Worm (Caenorhabditis elegans) whole organism, young adult: Measurements from ENCODE around the gene gplb-1.

Source experiments
- B0035.1 ChIP-seq: sonication (generic microtip); optimal IDR thresholded peaks from 2 replicates; lab custom pipeline; 2016; ENCODE audit warnings: missing genetic modification characterization, mild to moderate bottlenecking, missing compliant biosample characterization, missing genotype, missing genetic modification reagents
- B0336.3 ChIP-seq: fragments of 200-800 bp; sonication (Bioruptor generic); IDR thresholded peaks from 2 replicates; pipeline ENCODE4 v1.3.6; 2022; ENCODE audit warnings: missing genetic modification characterization, missing compliant biosample characterization
- C17E4.6 ChIP-seq: fragments of 200-800 bp; sonication (Bioruptor generic); IDR thresholded peaks from 2 replicates; pipeline ENCODE4 v1.3.6; 2022; ENCODE audit warnings: missing genetic modification reagents, missing genetic modification characterization, missing compliant biosample characterization
- D2030.7 ChIP-seq: fragments of 200-800 bp; sonication (Bioruptor generic); IDR thresholded peaks from 2 replicates; pipeline ENCODE4 v1.3.6; 2022; ENCODE audit warnings: missing genetic modification reagents, missing genetic modification characterization, missing compliant biosample characterization
- F23B12.7 ChIP-seq: sonication (generic microtip); optimal IDR thresholded peaks from 2 replicates; lab custom pipeline; 2017; ENCODE audit warnings: missing genetic modification characterization, mild to moderate bottlenecking, missing compliant biosample characterization, antibody characterized with exemption, moderate library complexity; ENCODE audit not compliant: insufficient read depth
- F49E8.2 ChIP-seq: sonication (generic microtip); optimal IDR thresholded peaks from 3 replicates; lab custom pipeline; 2017; ENCODE audit warnings: missing genetic modification characterization, mild to moderate bottlenecking, missing compliant biosample characterization, antibody characterized with exemption, moderate library complexity; ENCODE audit not compliant: insufficient read depth
- K11D2.4 ChIP-seq: fragments of 200-800 bp; sonication (Bioruptor generic); IDR thresholded peaks from 2 replicates; pipeline ENCODE4 v1.3.6; 2022; ENCODE audit warnings: missing genetic modification reagents, missing genetic modification characterization, missing compliant biosample characterization
- T07F8.4 ChIP-seq: sonication (generic microtip); optimal IDR thresholded peaks from 2 replicates; lab custom pipeline; 2016; ENCODE audit warnings: mild to moderate bottlenecking, missing genetic modification characterization, moderate library complexity, missing compliant biosample characterization
- Y53F4B.3 ChIP-seq: fragments of 200-800 bp; sonication (Bioruptor generic); IDR thresholded peaks from 2 replicates; pipeline ENCODE4 v1.3.6; 2022; ENCODE audit warnings: missing genetic modification reagents, missing genetic modification characterization, missing compliant biosample characterization
- Y67H2A.10 ChIP-seq: fragments of 200-800 bp; sonication (Bioruptor generic); conservative IDR thresholded peaks from 2 replicates; pipeline ENCODE4 v1.3.6; 2022; ENCODE audit warnings: missing genetic modification reagents, missing genetic modification characterization, missing compliant biosample characterization
- Y79H2A.3 ChIP-seq: fragments of 200-800 bp; sonication (Bioruptor generic); conservative IDR thresholded peaks from 2 replicates; pipeline ENCODE4 v1.3.6; 2022; ENCODE audit warnings: missing genetic modification reagents, missing genetic modification characterization, missing compliant biosample characterization
- aptf-3 ChIP-seq: fragments of 200-800 bp; sonication (Bioruptor generic); IDR thresholded peaks from 2 replicates; pipeline ENCODE4 v1.3.6; 2022; ENCODE audit warnings: missing genetic modification characterization, missing compliant biosample characterization
- athp-1 ChIP-seq: sonication (generic microtip); optimal IDR thresholded peaks from 2 replicates; lab custom pipeline; 2017; ENCODE audit warnings: mild to moderate bottlenecking, missing genetic modification characterization, missing compliant biosample characterization
- attf-5 ChIP-seq: fragments of 200-800 bp; sonication (Bioruptor generic); optimal IDR thresholded peaks from 2 replicates; lab custom pipeline; 2018; ENCODE audit warnings: mild to moderate bottlenecking, missing genetic modification characterization, missing compliant biosample characterization
- ccch-3 ChIP-seq: fragments of 200-800 bp; sonication (Bioruptor generic); optimal IDR thresholded peaks from 2 replicates; lab custom pipeline; 2018; ENCODE audit warnings: mild to moderate bottlenecking, missing genetic modification characterization, missing compliant biosample characterization
- cebp-1 ChIP-seq, 2 experiments: fragments of 200-800 bp in 1 of 2; sonication (Bioruptor generic) in 1 of 2; sonication (generic microtip) in 1 of 2; IDR thresholded peaks in 1 of 2; optimal IDR thresholded peaks in 1 of 2; 2 replicates each; pipeline versions ENCODE4 v1.3.6 to Lab custom; 2017 to 2022; ENCODE audit warnings: missing compliant biosample characterization in 2 of 2, missing genetic modification characterization in 2 of 2, mild to moderate bottlenecking in 1 of 2, missing genetic modification reagents in 1 of 2, moderate library complexity in 1 of 2
- ceh-100 ChIP-seq: fragments of 200-800 bp; sonication (Bioruptor generic); IDR thresholded peaks from 2 replicates; pipeline ENCODE4 v1.3.6; 2022; ENCODE audit warnings: missing genetic modification reagents, missing genetic modification characterization, missing compliant biosample characterization
- ceh-27 ChIP-seq: fragments of 200-800 bp; sonication (Bioruptor generic); optimal IDR thresholded peaks from 2 replicates; lab custom pipeline; 2018; ENCODE audit warnings: mild to moderate bottlenecking, missing genetic modification characterization, moderate library complexity, missing compliant biosample characterization
- chd-7 ChIP-seq: sonication (generic microtip); optimal IDR thresholded peaks from 2 replicates; lab custom pipeline; 2016; ENCODE audit warnings: mild to moderate bottlenecking, missing genetic modification characterization, moderate library complexity, missing compliant biosample characterization
- die-1 ChIP-seq: sonication (generic microtip); optimal IDR thresholded peaks from 2 replicates; lab custom pipeline; 2016; ENCODE audit warnings: missing genotype, mild to moderate bottlenecking, missing genetic modification characterization, missing compliant biosample characterization
- dpff-1 ChIP-seq: sonication (generic microtip); optimal IDR thresholded peaks from 2 replicates; lab custom pipeline; 2017; ENCODE audit warnings: mild to moderate bottlenecking, missing genetic modification characterization, missing compliant biosample characterization
- fkh-3 ChIP-seq: sonication (generic microtip); optimal IDR thresholded peaks from 2 replicates; lab custom pipeline; 2016; ENCODE audit warnings: mild to moderate bottlenecking, missing genetic modification characterization, missing compliant biosample characterization
- him-1 ChIP-seq: sonication (generic microtip); optimal IDR thresholded peaks from 2 replicates; lab custom pipeline; 2016; ENCODE audit warnings: missing genotype, missing genetic modification reagents, missing genetic modification characterization, missing compliant biosample characterization
- hlh-12 ChIP-seq: sonication (generic microtip); optimal IDR thresholded peaks from 2 replicates; lab custom pipeline; 2016; ENCODE audit warnings: missing genetic modification characterization, missing compliant biosample characterization
- hlh-26 ChIP-seq: fragments of 200-800 bp; sonication (Bioruptor generic); conservative IDR thresholded peaks from 2 replicates; pipeline ENCODE4 v1.3.6; 2022; ENCODE audit warnings: missing genetic modification reagents, missing genetic modification characterization, missing compliant biosample characterization
- hmg-1.2 ChIP-seq: fragments of 200-800 bp; sonication (Bioruptor generic); IDR thresholded peaks from 2 replicates; pipeline ENCODE4 v1.3.6; 2022; ENCODE audit warnings: missing genetic modification reagents, missing genetic modification characterization, missing compliant biosample characterization
- hmg-20 ChIP-seq: fragments of 200-800 bp; sonication (Bioruptor generic); IDR thresholded peaks from 2 replicates; pipeline ENCODE4 v1.3.6; 2022; ENCODE audit warnings: missing genetic modification reagents, missing genetic modification characterization, missing compliant biosample characterization
- let-607 ChIP-seq, 2 experiments: fragments of 200-800 bp in 1 of 2; sonication (Bioruptor generic) in 1 of 2; sonication (generic microtip) in 1 of 2; optimal IDR thresholded peaks; 2 replicates each; lab custom pipeline; 2016 to 2018; ENCODE audit warnings: mild to moderate bottlenecking in 2 of 2, missing compliant biosample characterization in 2 of 2, missing genetic modification characterization in 2 of 2, moderate library complexity in 2 of 2, missing genotype in 1 of 2
- lin-35 ChIP-seq, 3 experiments: fragments of 150-350 bp in 2 of 3; sonication (generic microtip) in 1 of 3; optimal IDR thresholded peaks; 2 replicates each; lab custom pipeline; 2014 to 2018; ENCODE audit warnings: missing biosample characterization in 3 of 3, missing genetic modification characterization in 3 of 3, missing genetic modification reagents in 3 of 3
- lsl-1 ChIP-seq: fragments of 200-800 bp; sonication (Bioruptor generic); optimal IDR thresholded peaks from 2 replicates; lab custom pipeline; 2018; ENCODE audit warnings: mild to moderate bottlenecking, missing genetic modification characterization, moderate library complexity, missing compliant biosample characterization
- mcd-1 ChIP-seq: fragments of 200-800 bp; sonication (Bioruptor generic); IDR thresholded peaks from 2 replicates; pipeline ENCODE4 v1.3.6; 2022; ENCODE audit warnings: missing genetic modification reagents, missing genetic modification characterization, missing compliant biosample characterization
- mes-4 ChIP-seq: sonication (generic microtip); optimal IDR thresholded peaks from 2 replicates; lab custom pipeline; 2016; ENCODE audit warnings: missing genotype, missing genetic modification characterization, missing compliant biosample characterization
- mxl-1 ChIP-seq: sonication (generic microtip); optimal IDR thresholded peaks from 2 replicates; lab custom pipeline; 2016; ENCODE audit warnings: missing genetic modification characterization, missing compliant biosample characterization
- nfya-1 ChIP-seq: sonication (generic microtip); optimal IDR thresholded peaks from 2 replicates; lab custom pipeline; 2017; ENCODE audit warnings: antibody characterized with exemption, missing compliant biosample characterization, missing genetic modification characterization, borderline replicate concordance; ENCODE audit not compliant: insufficient read depth
- nfya-2 ChIP-seq: fragments of 200-800 bp; sonication (Bioruptor generic); IDR thresholded peaks from 2 replicates; pipeline ENCODE4 v1.3.6; 2022; ENCODE audit warnings: missing genetic modification reagents, missing genetic modification characterization, missing compliant biosample characterization
- nfyb-1 ChIP-seq: fragments of 200-800 bp; sonication (Bioruptor generic); IDR thresholded peaks from 2 replicates; pipeline ENCODE4 v1.3.6; 2022; ENCODE audit warnings: missing genetic modification reagents, missing genetic modification characterization, missing compliant biosample characterization
- nhr-80 ChIP-seq: sonication (generic microtip); optimal IDR thresholded peaks from 2 replicates; lab custom pipeline; 2016; ENCODE audit warnings: missing genetic modification characterization, missing compliant biosample characterization
- pha-4 ChIP-seq: fragments of 150-350 bp; sonication (generic microtip); optimal IDR thresholded peaks from 2 replicates; lab custom pipeline; 2014; ENCODE audit warnings: missing biosample characterization, missing genetic modification reagents, missing genetic modification characterization
- rcor-1 ChIP-seq: fragments of 200-800 bp; sonication (Bioruptor generic); IDR thresholded peaks from 2 replicates; pipeline ENCODE4 v1.3.6; 2022; ENCODE audit warnings: missing genetic modification reagents, missing genetic modification characterization, missing compliant biosample characterization
- rec-8 ChIP-seq, 2 experiments: sonication (generic microtip); optimal IDR thresholded peaks; 2 replicates each; lab custom pipeline; 2016; ENCODE audit warnings: mild to moderate bottlenecking in 2 of 2, missing genetic modification characterization in 2 of 2, missing genetic modification reagents in 2 of 2, missing genotype in 2 of 2, missing biosample characterization in 1 of 2, missing compliant biosample characterization in 1 of 2, moderate library complexity in 1 of 2
- sdz-38 ChIP-seq: sonication (generic microtip); optimal IDR thresholded peaks from 2 replicates; lab custom pipeline; 2016; ENCODE audit warnings: missing genotype, missing genetic modification characterization, missing compliant biosample characterization
- sea-2 ChIP-seq: fragments of 200-800 bp; sonication (Bioruptor generic); IDR thresholded peaks from 2 replicates; pipeline ENCODE4 v1.3.6; 2022; ENCODE audit warnings: missing genetic modification characterization, missing compliant biosample characterization
- snpc-1.1 ChIP-seq: sonication (generic microtip); optimal IDR thresholded peaks from 2 replicates; lab custom pipeline; 2017; ENCODE audit warnings: missing genetic modification characterization, mild to moderate bottlenecking, missing compliant biosample characterization, antibody characterized with exemption, moderate library complexity, missing genotype, missing genetic modification reagents; ENCODE audit not compliant: insufficient read depth
- snpc-3.4 ChIP-seq: sonication (generic microtip); optimal IDR thresholded peaks from 2 replicates; lab custom pipeline; 2017; ENCODE audit warnings: missing genetic modification characterization, mild to moderate bottlenecking, missing compliant biosample characterization, antibody characterized with exemption, moderate library complexity, missing genotype, missing genetic modification reagents
- ztf-22 ChIP-seq: fragments of 200-800 bp; sonication (Bioruptor generic); optimal IDR thresholded peaks from 2 replicates; lab custom pipeline; 2018; ENCODE audit warnings: mild to moderate bottlenecking, missing genetic modification characterization, moderate library complexity, missing compliant biosample characterization

The gplb-1 gene

DNA sequence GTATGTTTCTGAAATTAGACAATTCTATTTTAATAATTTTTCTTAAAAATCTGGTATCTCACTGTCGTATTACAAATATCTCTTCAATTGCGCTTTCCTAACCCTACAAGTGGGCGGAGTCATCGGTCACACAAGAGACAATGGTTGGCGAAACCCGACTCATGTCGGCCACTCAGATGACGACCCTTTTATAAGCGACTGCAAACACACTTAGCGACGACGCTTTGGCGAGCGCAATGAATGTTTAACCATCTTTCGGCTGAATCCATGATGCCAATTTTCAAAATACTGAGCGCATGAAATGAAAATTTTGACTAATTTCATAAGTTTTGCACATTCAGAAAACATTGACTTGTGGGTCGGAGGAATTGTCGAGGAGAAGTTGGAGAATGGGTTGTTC lies 29.3 kb upstream of the gplb-1 start (continued):
- no peak for TF ChIP-seq pha-4 (tag; lab: Kevin White, UChicago)
- TF ChIP-seq mxl-1 (tag; lab: Kevin White, UChicago): peak; percentile 99
- TF ChIP-seq hlh-12 (tag; lab: Kevin White, UChicago): peak; percentile 94
- TF ChIP-seq F23B12.7 (tag; lab: Kevin White, UChicago): peak; percentile 93
- peak; percentile 100 for TF ChIP-seq fkh-3 (tag; lab: Kevin White, UChicago)
- TF ChIP-seq dpff-1: peak; percentile 96
- peak; percentile 48 to 93 (median 55) for TF ChIP-seq lin-35 (GFP tag; optimal IDR thresholded peaks at IDR 0.05; lab: Kevin White, UChicago)
- TF ChIP-seq nfya-2: peak; percentile 97
- peak; percentile 91 for TF ChIP-seq ceh-100 (GFP tag; lab: Robert Waterston, UW)
- TF ChIP-seq nhr-80 (tag; lab: Kevin White, UChicago): peak; percentile 68
- TF ChIP-seq C17E4.6 (GFP tag; lab: Robert Waterston, UW): peak; percentile 99
- TF ChIP-seq sea-2 (GFP tag; lab: Robert Waterston, UW): peak; percentile 99
- TF ChIP-seq B0336.3 (GFP tag; lab: Robert Waterston, UW): peak; percentile 99
- TF ChIP-seq aptf-3 (GFP tag; lab: Robert Waterston, UW): peak; percentile 99
- TF ChIP-seq athp-1 (tag; lab: Kevin White, UChicago): peak; percentile 100
- TF ChIP-seq K11D2.4 (GFP tag; lab: Robert Waterston, UW): peak; percentile 95
- peak; percentile 98 for TF ChIP-seq Y79H2A.3 (GFP tag; lab: Robert Waterston, UW)
- TF ChIP-seq snpc-3.4 (tag; lab: Kevin White, UChicago): peak; percentile 99
- TF ChIP-seq nfyb-1 (GFP tag; lab: Robert Waterston, UW): peak; percentile 99
- TF ChIP-seq cebp-1 (GFP tag; IDR thresholded peaks at IDR 0.05; lab: Robert Waterston, UW): peak; percentile 88
- TF ChIP-seq cebp-1 (tag; optimal IDR thresholded peaks at IDR 0.05; lab: Kevin White, UChicago): peak; percentile 97
- peak; percentile 72 for TF ChIP-seq F49E8.2 (tag; lab: Kevin White, UChicago)
- TF ChIP-seq die-1 (tag; lab: Kevin White, UChicago): peak; percentile 99
- peak; percentile 77 for TF ChIP-seq sdz-38 (tag; lab: Kevin White, UChicago)
- peak; percentile 100 for TF ChIP-seq chd-7 (tag; lab: Kevin White, UChicago)
- TF ChIP-seq D2030.7 (GFP tag; lab: Robert Waterston, UW): peak; percentile 93
- TF ChIP-seq B0035.1: peak; percentile 96
- peak; percentile 99 for TF ChIP-seq ceh-27
- TF ChIP-seq T07F8.4 (tag; lab: Kevin White, UChicago): peak; percentile 96
- peak; percentile 89 for TF ChIP-seq Y67H2A.10

- TF ChIP-seq K11D2.4 (GFP tag; lab: Robert Waterston, UW) (no peak), ztf-22 (peak; percentile 8), mcd-1 (GFP tag; lab: Robert Waterston, UW) (no peak), snpc-3.4 (tag; lab: Kevin White, UChicago) (peak; percentile 24), rcor-1 (GFP tag; lab: Robert Waterston, UW) (peak; percentile 36; the same call in 1 of the 2 replicates), fkh-3 (tag; lab: Kevin White, UChicago) (no peak), him-1 (tag; lab: Kevin White, UChicago) (peak; percentile 75), die-1 (tag; lab: Kevin White, UChicago) (peak; percentile 77), ccch-3 (GFP tag; lab: Kevin White, UChicago) (no peak), hmg-1.2 (GFP tag; lab: Robert Waterston, UW) (peak; percentile 60), let-607 (tag; optimal IDR thresholded peaks at IDR 0.05; lab: Kevin White, UChicago) (peak in 1 of 2 experiments; percentile 9), hmg-20 (GFP tag; lab: Robert Waterston, UW) (no peak), nfya-1 (no peak), rec-8 (tag; optimal IDR thresholded peaks at IDR 0.05; lab: Kevin White, UChicago) (peak in 1 of 2 experiments; percentile 15), Y53F4B.3 (GFP tag; lab: Robert Waterston, UW) (peak; percentile 66), mes-4 (tag; lab: Kevin White, UChicago) (peak; percentile 19), C17E4.6 (GFP tag; lab: Robert Waterston, UW) (no peak), pha-4 (tag; lab: Kevin White, UChicago) (no peak), attf-5 (peak; percentile 29), nhr-80 (tag; lab: Kevin White, UChicago) (no peak), mxl-1 (tag; lab: Kevin White, UChicago) (peak; percentile 56), hlh-26 (no peak), snpc-1.1 (peak; percentile 84), lsl-1 (peak; percentile 43)
Observed at ce11 chrV:8499407-8499806, 28.4 kb upstream of the gplb-1 start.
